Worm (Caenorhabditis elegans) whole organism, L1 larva: ENCODE data around the gene F57B9.8.

Source experiments
- dsc-1 ChIP-seq: sonication (generic microtip); optimal IDR thresholded peaks from 2 replicates; lab custom pipeline; 2016; ENCODE audit warnings: mild to moderate bottlenecking, missing genetic modification characterization, missing compliant biosample characterization
- skn-1 ChIP-seq: fragments of 150-350 bp; optimal IDR thresholded peaks from 2 replicates; lab custom pipeline; 2014; ENCODE audit warnings: missing biosample characterization, missing genetic modification characterization
- snu-23 ChIP-seq: sonication (generic microtip); optimal IDR thresholded peaks from 2 replicates; lab custom pipeline; 2016; ENCODE audit warnings: missing genetic modification characterization, missing compliant biosample characterization
- unc-62 ChIP-seq: fragments of 150-350 bp; optimal IDR thresholded peaks from 2 replicates; lab custom pipeline; 2014; ENCODE audit warnings: missing biosample characterization, missing genetic modification reagents, missing genetic modification characterization
- ztf-11 ChIP-seq, 2 experiments: sonication (generic microtip); optimal IDR thresholded peaks; 2 replicates each; lab custom pipeline; 2016 to 2017; ENCODE audit warnings: missing genetic modification characterization in 2 of 2, missing biosample characterization in 1 of 2, missing compliant biosample characterization in 1 of 2

ce11 chrIII:6895166-6895565 is 40.0 kb downstream of the F57B9.8 start:
- TF ChIP-seq dsc-1 (tag; lab: Kevin White, UChicago) (no peak), skn-1 (tag; lab: Kevin White, UChicago) (peak; percentile 29), unc-62 (GFP tag; lab: Kevin White, UChicago) (no peak), snu-23 (GFP tag; lab: Kevin White, UChicago) (peak; percentile 86), ztf-11 (tag; optimal IDR thresholded peaks at IDR 0.05; lab: Kevin White, UChicago) (no peak)
